Fruit fly (Drosophila melanogaster) whole organism, embryonic: ENCODE data around the gene CG7860.

ENCODE experiments used
- B-H1 ChIP-seq: fragments of 200-800 bp; sonication (Bioruptor generic); IDR thresholded peaks from 3 replicates; pipeline ENCODE4 v1.3.6; 2022; ENCODE audit warnings: missing biosample characterization, missing genetic modification characterization
- CG10321 ChIP-seq: fragments of 200-800 bp; sonication (Bioruptor generic); IDR thresholded peaks from 2 replicates; pipeline ENCODE4 v1.3.6; 2022; ENCODE audit warnings: missing biosample characterization, missing genetic modification characterization
- CG10366 ChIP-seq: fragments of 200-800 bp; sonication (Bioruptor generic); IDR thresholded peaks from 2 replicates; pipeline ENCODE4 v1.3.6; 2022; ENCODE audit warnings: missing biosample characterization, missing genetic modification characterization
- CG10979 ChIP-seq: fragments of 200-800 bp; sonication (Bioruptor generic); optimal IDR thresholded peaks from 2 replicates; lab custom pipeline; 2018; ENCODE audit warnings: missing biosample characterization, mild to moderate bottlenecking, missing genetic modification characterization, moderate library complexity
- CG11696 ChIP-seq: fragments of 200-800 bp; sonication (Bioruptor generic); IDR thresholded peaks from 2 replicates; pipeline ENCODE4 v1.3.6; 2022; ENCODE audit warnings: missing biosample characterization, missing genetic modification characterization
- CG12769 ChIP-seq: fragments of 200-800 bp; sonication (Bioruptor generic); optimal IDR thresholded peaks from 2 replicates; lab custom pipeline; 2019; ENCODE audit warnings: missing biosample characterization, mild to moderate bottlenecking, missing genetic modification characterization, moderate library complexity
- CG13287 ChIP-seq: fragments of 200-800 bp; sonication (Bioruptor generic); IDR thresholded peaks from 2 replicates; pipeline ENCODE4 v1.3.6; 2022; ENCODE audit warnings: missing biosample characterization, missing genetic modification characterization; ENCODE audit not compliant: partially characterized antibody
- CG1529 ChIP-seq: fragments of 200-800 bp; sonication (Bioruptor generic); optimal IDR thresholded peaks from 3 replicates; lab custom pipeline; 2018; ENCODE audit warnings: missing biosample characterization, missing genetic modification characterization
- CG16813 ChIP-seq: fragments of 200-800 bp; sonication (Bioruptor generic); IDR thresholded peaks from 3 replicates; pipeline ENCODE4 v1.3.6; 2022; ENCODE audit warnings: missing biosample characterization, missing genetic modification characterization; ENCODE audit not compliant: partially characterized antibody
- CG17912 ChIP-seq: fragments of 200-800 bp; sonication (Bioruptor generic); optimal IDR thresholded peaks from 2 replicates; lab custom pipeline; 2018; ENCODE audit warnings: missing biosample characterization, mild to moderate bottlenecking, missing genetic modification characterization
- CG1832 ChIP-seq: fragments of 200-800 bp; sonication (Bioruptor generic); optimal IDR thresholded peaks from 2 replicates; lab custom pipeline; 2017; ENCODE audit warnings: missing biosample characterization, mild to moderate bottlenecking, missing genetic modification characterization, inconsistent platforms
- CG2116 ChIP-seq: fragments of 200-800 bp; sonication (Bioruptor generic); optimal IDR thresholded peaks from 3 replicates; lab custom pipeline; 2018; ENCODE audit warnings: missing biosample characterization, mild to moderate bottlenecking, missing genetic modification characterization
- CG2678 ChIP-seq: fragments of 200-800 bp; sonication (Bioruptor generic); optimal IDR thresholded peaks from 3 replicates; lab custom pipeline; 2019; ENCODE audit warnings: missing biosample characterization, mild to moderate bottlenecking, missing genetic modification characterization, moderate library complexity
- CG2875 ChIP-seq: fragments of 200-800 bp; sonication (Bioruptor generic); optimal IDR thresholded peaks from 2 replicates; lab custom pipeline; 2017; ENCODE audit warnings: missing biosample characterization, mild to moderate bottlenecking, missing genetic modification characterization, missing genetic modification reagents
- CG32767 ChIP-seq: fragments of 200-800 bp; sonication (Bioruptor generic); IDR thresholded peaks from 2 replicates; pipeline ENCODE4 v1.3.6; 2022; ENCODE audit warnings: missing biosample characterization, missing genetic modification characterization
- CG4360 ChIP-seq: fragments of 200-800 bp; sonication (Bioruptor generic); IDR thresholded peaks from 2 replicates; pipeline ENCODE4 v1.3.6; 2022; ENCODE audit warnings: missing biosample characterization, missing genetic modification characterization
- CG43689 ChIP-seq: fragments of 200-800 bp; sonication (Bioruptor generic); IDR thresholded peaks from 2 replicates; pipeline ENCODE4 v1.3.6; 2022; ENCODE audit warnings: missing biosample characterization, missing genetic modification characterization
- CG6791 ChIP-seq: fragments of 200-800 bp; sonication (Bioruptor generic); IDR thresholded peaks from 3 replicates; pipeline ENCODE4 v1.3.6; 2022; ENCODE audit warnings: missing biosample characterization, missing genetic modification characterization; ENCODE audit not compliant: partially characterized antibody
- CG7928 ChIP-seq: fragments of 200-800 bp; sonication (Bioruptor generic); optimal IDR thresholded peaks from 2 replicates; lab custom pipeline; 2017; ENCODE audit warnings: missing biosample characterization, mild to moderate bottlenecking, missing genetic modification characterization
- CG8290 ChIP-seq, 3 experiments: fragments of 200-800 bp; sonication (Bioruptor generic); optimal IDR thresholded peaks; 2 replicates each; lab custom pipeline; 2016 to 2019; ENCODE audit warnings: missing biosample characterization in 3 of 3, missing genetic modification characterization in 3 of 3, mild to moderate bottlenecking in 2 of 3, moderate library complexity in 1 of 3
- CG9817 ChIP-seq: fragments of 200-800 bp; sonication (Bioruptor generic); optimal IDR thresholded peaks from 2 replicates; lab custom pipeline; 2018; ENCODE audit warnings: missing biosample characterization, mild to moderate bottlenecking, missing genetic modification characterization, moderate library complexity
- CHES-1-like ChIP-seq: fragments of 200-800 bp; sonication (Bioruptor generic); optimal IDR thresholded peaks from 2 replicates; lab custom pipeline; 2016; ENCODE audit warnings: missing biosample characterization, missing genetic modification characterization
- Dll ChIP-seq: fragments of 200-800 bp; sonication (Bioruptor generic); IDR thresholded peaks from 4 replicates; pipeline ENCODE4 v1.3.6; 2022; ENCODE audit warnings: missing biosample characterization, missing genetic modification characterization; ENCODE audit not compliant: partially characterized antibody
- E2f2 ChIP-seq: fragments of 200-800 bp; sonication (Bioruptor generic); IDR thresholded peaks from 2 replicates; pipeline ENCODE4 v1.3.6; 2022; ENCODE audit warnings: missing biosample characterization, missing genetic modification characterization
- Hr3 ChIP-seq: fragments of 200-800 bp; sonication (Bioruptor generic); optimal IDR thresholded peaks from 3 replicates; lab custom pipeline; 2016; ENCODE audit warnings: missing biosample characterization, missing genetic modification characterization
- Mrtf ChIP-seq: fragments of 200-800 bp; sonication (Bioruptor generic); IDR thresholded peaks from 3 replicates; pipeline ENCODE4 v1.3.6; 2022; ENCODE audit warnings: missing biosample characterization, missing genetic modification characterization
- NFAT ChIP-seq: fragments of 200-800 bp; sonication (Bioruptor generic); IDR thresholded peaks from 2 replicates; pipeline ENCODE4 v1.3.6; 2022; ENCODE audit warnings: missing biosample characterization, missing genetic modification characterization
- Spps ChIP-seq: fragments of 200-800 bp; sonication (Bioruptor generic); optimal IDR thresholded peaks from 2 replicates; lab custom pipeline; 2018; ENCODE audit warnings: missing biosample characterization, mild to moderate bottlenecking, missing genetic modification characterization
- Sry-β ChIP-seq: fragments of 200-800 bp; sonication (Bioruptor generic); optimal IDR thresholded peaks from 2 replicates; lab custom pipeline; 2018; ENCODE audit warnings: missing biosample characterization, mild to moderate bottlenecking, missing genetic modification characterization, moderate library complexity
- Xbp1 ChIP-seq: fragments of 200-800 bp; sonication (Bioruptor generic); optimal IDR thresholded peaks from 3 replicates; lab custom pipeline; 2016; ENCODE audit warnings: missing biosample characterization, mild to moderate bottlenecking, missing genetic modification characterization
- aop ChIP-seq: fragments of 200-800 bp; sonication (Bioruptor generic); IDR thresholded peaks from 2 replicates; pipeline ENCODE4 v1.3.6; 2022; ENCODE audit warnings: missing biosample characterization, missing genetic modification characterization
- croc ChIP-seq: fragments of 200-800 bp; sonication (Bioruptor generic); conservative IDR thresholded peaks from 3 replicates; pipeline ENCODE4 v1.3.6; 2022; ENCODE audit warnings: missing biosample characterization, missing genetic modification characterization
- esg ChIP-seq: fragments of 200-800 bp; sonication (Bioruptor generic); conservative IDR thresholded peaks from 2 replicates; pipeline ENCODE4 v1.3.6; 2022; ENCODE audit warnings: missing biosample characterization, missing genetic modification characterization
- eve ChIP-seq, 2 experiments: fragments of >200 bp; optimal IDR thresholded peaks; 2 replicates each; lab custom pipeline; 2017; ENCODE audit warnings: missing biosample characterization in 2 of 2, missing genetic modification characterization in 2 of 2
- gce ChIP-seq: fragments of 200-800 bp; sonication (Bioruptor generic); IDR thresholded peaks from 3 replicates; pipeline ENCODE4 v1.3.6; 2022; ENCODE audit warnings: missing biosample characterization, missing genetic modification characterization
- h ChIP-seq: fragments of >200 bp; optimal IDR thresholded peaks from 2 replicates; lab custom pipeline; 2017
- kah ChIP-seq: fragments of 200-800 bp; sonication (Bioruptor generic); optimal IDR thresholded peaks from 2 replicates; lab custom pipeline; 2018; ENCODE audit warnings: missing biosample characterization, mild to moderate bottlenecking, missing genetic modification characterization
- lmd ChIP-seq: fragments of 200-800 bp; sonication (Bioruptor generic); IDR thresholded peaks from 2 replicates; pipeline ENCODE4 v1.3.6; 2022; ENCODE audit warnings: missing biosample characterization, missing genetic modification characterization
- maf-S ChIP-seq: fragments of 200-800 bp; sonication (Bioruptor generic); optimal IDR thresholded peaks from 2 replicates; lab custom pipeline; 2016; ENCODE audit warnings: missing biosample characterization, missing genetic modification characterization
- mld ChIP-seq: fragments of 200-800 bp; sonication (Bioruptor generic); IDR thresholded peaks from 3 replicates; pipeline ENCODE4 v1.3.6; 2022; ENCODE audit warnings: missing biosample characterization, missing genetic modification characterization; ENCODE audit not compliant: partially characterized antibody
- nom ChIP-seq: fragments of 200-800 bp; sonication (Bioruptor generic); optimal IDR thresholded peaks from 2 replicates; lab custom pipeline; 2017; ENCODE audit warnings: missing biosample characterization, missing genetic modification characterization, mild to moderate bottlenecking, moderate library complexity, missing genetic modification reagents
- peb ChIP-seq: fragments of 200-800 bp; sonication (Bioruptor generic); IDR thresholded peaks from 2 replicates; pipeline ENCODE4 v1.3.6; 2022; ENCODE audit warnings: missing biosample characterization, missing genetic modification characterization
- ranshi ChIP-seq: fragments of 200-800 bp; sonication (Bioruptor generic); IDR thresholded peaks from 2 replicates; pipeline ENCODE4 v1.3.6; 2022; ENCODE audit warnings: missing biosample characterization, missing genetic modification characterization
- salm ChIP-seq: fragments of 200-800 bp; sonication (Bioruptor generic); optimal IDR thresholded peaks from 2 replicates; lab custom pipeline; 2018; ENCODE audit warnings: missing biosample characterization, mild to moderate bottlenecking, missing genetic modification characterization
- sisA ChIP-seq: fragments of 200-800 bp; sonication (Bioruptor generic); IDR thresholded peaks from 2 replicates; pipeline ENCODE4 v1.3.6; 2022; ENCODE audit warnings: missing biosample characterization, missing genetic modification characterization
- slou ChIP-seq: fragments of 200-800 bp; sonication (Bioruptor generic); optimal IDR thresholded peaks from 3 replicates; lab custom pipeline; 2016; ENCODE audit warnings: missing biosample characterization, missing genetic modification characterization
- so ChIP-seq: fragments of 200-800 bp; sonication (Bioruptor generic); IDR thresholded peaks from 3 replicates; pipeline ENCODE4 v1.3.6; 2022; ENCODE audit warnings: missing biosample characterization, missing genetic modification characterization
- tio ChIP-seq: fragments of 200-800 bp; sonication (Bioruptor generic); optimal IDR thresholded peaks from 2 replicates; lab custom pipeline; 2017; ENCODE audit warnings: missing biosample characterization, missing genetic modification characterization, inconsistent platforms
- zen ChIP-seq: fragments of 200-800 bp; sonication (Bioruptor generic); optimal IDR thresholded peaks from 3 replicates; lab custom pipeline; 2018; ENCODE audit warnings: missing biosample characterization, mild to moderate bottlenecking, missing genetic modification characterization, moderate library complexity

CG7860 gene

DNA sequence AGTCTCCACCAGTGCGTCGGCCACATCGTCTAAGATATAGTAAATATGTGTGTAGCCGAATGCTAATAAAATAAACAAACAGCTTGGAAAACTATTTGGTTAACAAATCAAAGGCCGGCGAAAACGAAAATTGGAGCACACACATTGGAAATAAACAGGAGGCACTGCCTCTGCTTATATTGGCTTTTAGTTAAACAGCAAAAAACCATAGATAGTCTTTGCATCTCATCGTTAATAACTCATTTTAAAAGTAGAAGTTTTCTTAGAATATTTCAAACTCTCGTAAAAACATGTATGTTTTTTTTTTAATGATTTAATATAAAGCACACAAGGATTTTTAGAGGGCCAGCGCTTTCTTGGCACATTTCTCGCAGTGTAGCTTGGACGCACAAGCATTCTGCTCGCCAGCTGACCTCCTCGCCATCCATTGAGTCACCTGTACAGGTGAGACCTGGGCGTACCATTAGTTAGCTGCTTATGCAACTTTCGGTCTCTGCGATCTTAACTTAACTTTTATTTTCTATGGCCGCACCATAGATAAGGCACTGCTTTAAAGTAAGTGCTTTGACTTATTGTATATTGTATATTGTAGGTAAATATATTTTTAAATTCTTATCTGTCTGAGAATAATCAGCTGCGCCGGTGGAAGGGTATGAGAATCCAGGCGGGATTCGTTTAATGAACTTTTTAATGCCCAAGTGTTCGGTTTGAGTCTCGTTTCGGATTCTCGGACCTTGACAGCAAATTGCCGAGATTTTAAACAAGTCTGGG is 23.1 kb downstream of the CG7860 start (continued):
- peak; percentile 19 for TF ChIP-seq CG1529 (GFP tag; lab: Kevin White, UChicago)
- no peak for TF ChIP-seq CG8290 (GFP tag; optimal IDR thresholded peaks at IDR 0.05; lab: Kevin White, UChicago)
- no peak for TF ChIP-seq CG8290 (tag; optimal IDR thresholded peaks at IDR 0.05; lab: Kevin White, UChicago)
- no peak for TF ChIP-seq Dll
- peak; percentile 27; the same call in 1 of the 2 replicates for TF ChIP-seq CG32767
- no peak for TF ChIP-seq esg
- 0 out of 2 replicates have a peak, but pooled peaks have one; percentile 24 for TF ChIP-seq sisA (GFP tag; lab: Robert Waterston, UW)
- TF ChIP-seq salm (tag; lab: Kevin White, UChicago) = no peak
- no peak for TF ChIP-seq h
- TF ChIP-seq CG9817 = peak; percentile 37
- no peak for TF ChIP-seq CG16813
- TF ChIP-seq lmd (GFP tag; lab: Robert Waterston, UW) = 0 out of 2 replicates have a peak, but pooled peaks have one; percentile 39
- no peak for TF ChIP-seq CG12769
- TF ChIP-seq aop = no peak
- TF ChIP-seq slou (GFP tag; lab: Kevin White, UChicago) = no peak
- no peak for TF ChIP-seq CG17912
- TF ChIP-seq peb (GFP tag; lab: Robert Waterston, UW) = no peak
- no peak; the same call in 1 of the 2 replicates for TF ChIP-seq CG43689
- TF ChIP-seq tio (GFP tag; lab: Kevin White, UChicago) = no peak
- TF ChIP-seq kah (GFP tag; lab: Kevin White, UChicago) = no peak
- TF ChIP-seq CG11696 = no peak
- TF ChIP-seq so (GFP tag; lab: Robert Waterston, UW) = peak; percentile 39; the same call in 1 of the 3 replicates
- peak; percentile 61 for TF ChIP-seq CG2678 (tag; lab: Kevin White, UChicago)
- 0 out of 3 replicates have a peak, but pooled peaks have one; percentile 4 for TF ChIP-seq Mrtf (GFP tag; lab: Robert Waterston, UW)
- no peak for TF ChIP-seq nom (GFP tag; lab: Kevin White, UChicago)
- no peak for TF ChIP-seq NFAT
- TF ChIP-seq CG1832 = no peak
- TF ChIP-seq CG2875 (GFP tag; lab: Kevin White, UChicago) = peak; percentile 49
- TF ChIP-seq CG6791 = no peak
- peak; percentile 44 for TF ChIP-seq CG10979 (tag; lab: Kevin White, UChicago)
- TF ChIP-seq CG2116 (GFP tag; lab: Kevin White, UChicago) = no peak
- TF ChIP-seq maf-S = no peak
- peak; percentile 28 for TF ChIP-seq Hr3 (GFP tag; lab: Kevin White, UChicago)
- no peak for TF ChIP-seq mld (GFP tag; lab: Robert Waterston, UW)
- TF ChIP-seq Spps (tag; lab: Kevin White, UChicago) = no peak
- TF ChIP-seq zen = no peak
- TF ChIP-seq CG4360 (GFP tag; lab: Robert Waterston, UW) = no peak
- no peak; the same call in 1 of the 2 replicates for TF ChIP-seq CG10366 (GFP tag; lab: Robert Waterston, UW)
- TF ChIP-seq gce (GFP tag; lab: Robert Waterston, UW) = no peak
- TF ChIP-seq Sry-β = no peak
- no peak for TF ChIP-seq CG13287
- no peak for TF ChIP-seq ranshi (GFP tag; lab: Robert Waterston, UW)
- TF ChIP-seq eve (GFP tag; optimal IDR thresholded peaks at IDR 0.05; lab: Kevin White, UChicago) = no peak
- TF ChIP-seq CG7928 (GFP tag; lab: Kevin White, UChicago) = no peak
- peak; percentile 13 for TF ChIP-seq CHES-1-like (GFP tag; lab: Kevin White, UChicago)
- no peak for TF ChIP-seq B-H1 (GFP tag; lab: Robert Waterston, UW)
- TF ChIP-seq E2f2 (GFP tag; lab: Robert Waterston, UW) = peak; percentile 32; the same call in 1 of the 2 replicates
- 0 out of 3 replicates have a peak, but pooled peaks have one; percentile 30 for TF ChIP-seq croc
- peak; percentile 50 for TF ChIP-seq Xbp1
- TF ChIP-seq CG10321 (GFP tag; lab: Robert Waterston, UW) = no peak
